Fruit fly (Drosophila melanogaster) whole organism, embryonic: Measurements from ENCODE around the gene CG8281.

Experiments used
- pfk ChIP-seq: fragments of 200-800 bp; sonication (Bioruptor generic); optimal IDR thresholded peaks from 2 replicates; lab custom pipeline; 2018; ENCODE audit warnings: missing biosample characterization, mild to moderate bottlenecking, missing genetic modification characterization, moderate library complexity
- repo ChIP-seq: fragments of 200-800 bp; sonication (Bioruptor generic); optimal IDR thresholded peaks from 2 replicates; lab custom pipeline; 2016; ENCODE audit warnings: missing biosample characterization, missing genetic modification characterization

dm6 chr3L:7865747-7866387, 46.4 kb upstream of the CG8281 start:
- peak; percentile 45 for TF ChIP-seq pfk
- no peak for TF ChIP-seq repo (GFP tag; lab: Kevin White, UChicago)
